Fruit fly (Drosophila melanogaster): ENCODE results near the gene CG15741.

The CG15741 gene

dm6 chrX:11828336-11829007 lies 9.4 kb downstream of the CG15741 start:
- TF ChIP-seq Mio (GFP tag; optimal IDR thresholded peaks at IDR 0.05) (no peak), usp (GFP tag; optimal IDR thresholded peaks at IDR 0.05) (no peak), Vsx2 (GFP tag; optimal IDR thresholded peaks at IDR 0.05; ENCODE audit: partially characterized antibody) (no peak), Hr78 (GFP tag; optimal IDR thresholded peaks at IDR 0.05) (no peak), Abd-B (GFP tag; optimal IDR thresholded peaks at IDR 0.05) (no peak), N (GFP tag; optimal IDR thresholded peaks at IDR 0.05) (no peak), Dfd (GFP tag; optimal IDR thresholded peaks at IDR 0.05) (no peak), dmrt93B (GFP tag; optimal IDR thresholded peaks at IDR 0.05) (no peak), Hr83 (GFP tag; optimal IDR thresholded peaks at IDR 0.05; ENCODE audit: poor library complexity, severe bottlenecking) (no peak), jim (GFP tag; optimal IDR thresholded peaks at IDR 0.05) (no peak), br (GFP tag; optimal IDR thresholded peaks at IDR 0.05) (no peak), psq (GFP tag; optimal IDR thresholded peaks at IDR 0.05) (no peak), h (GFP tag; optimal IDR thresholded peaks at IDR 0.05) (no peak), dl (GFP tag; optimal IDR thresholded peaks at IDR 0.05; ENCODE audit: insufficient read depth in 1 of 2, partially characterized antibody in 2 of 2) (no peak), CG9705 (GFP tag; optimal IDR thresholded peaks at IDR 0.05) (no peak), sv (GFP tag; optimal IDR thresholded peaks at IDR 0.05) (no peak), ey (GFP tag; optimal IDR thresholded peaks at IDR 0.05) (no peak), Hnf4 (GFP tag; optimal IDR thresholded peaks at IDR 0.05) (no peak), tai (GFP tag; optimal IDR thresholded peaks at IDR 0.05) (no peak), sage (GFP tag; optimal IDR thresholded peaks at IDR 0.05) (no peak)

dm6 chrX:11823003-11823402 lies 14.8 kb downstream of the CG15741 start:
- TF ChIP-seq Dfd (GFP tag; optimal IDR thresholded peaks at IDR 0.05) = no peak
- no peak for TF ChIP-seq pan (optimal IDR thresholded peaks at IDR 0.05)
- TF ChIP-seq br (GFP tag; optimal IDR thresholded peaks at IDR 0.05) = peak; percentile 34
- no peak for TF ChIP-seq dl (GFP tag; optimal IDR thresholded peaks at IDR 0.05; ENCODE audit: insufficient read depth in 1 of 2, partially characterized antibody in 2 of 2)
- no peak for TF ChIP-seq Hr83 (GFP tag; optimal IDR thresholded peaks at IDR 0.05; ENCODE audit: poor library complexity, severe bottlenecking)
- no peak for TF ChIP-seq woc (GFP tag; optimal IDR thresholded peaks at IDR 0.05)
- no peak for TF ChIP-seq CrebA (GFP tag; optimal IDR thresholded peaks at IDR 0.05; ENCODE audit: borderline replicate concordance)
- TF ChIP-seq rgr (GFP tag; optimal IDR thresholded peaks at IDR 0.05) = peak; percentile 7
- no peak for TF ChIP-seq foxo (GFP tag; optimal IDR thresholded peaks at IDR 0.05)
- TF ChIP-seq Sp1 (GFP tag; optimal IDR thresholded peaks at IDR 0.05) = peak; percentile 37
- TF ChIP-seq Mio (GFP tag; optimal IDR thresholded peaks at IDR 0.05) = no peak
- no peak for TF ChIP-seq Myc (optimal IDR thresholded peaks at IDR 0.05)
- peak; percentile 65 for TF ChIP-seq Dif (GFP tag; optimal IDR thresholded peaks at IDR 0.05; ENCODE audit: partially characterized antibody)
- TF ChIP-seq HLH106 (tag; optimal IDR thresholded peaks at IDR 0.05) = peak; percentile 12
- no peak for TF ChIP-seq brk (GFP tag; optimal IDR thresholded peaks at IDR 0.05)
- no peak for TF ChIP-seq psq (GFP tag; optimal IDR thresholded peaks at IDR 0.05)
- peak; percentile 6 for TF ChIP-seq h (GFP tag; optimal IDR thresholded peaks at IDR 0.05)

dm6 chrX:11821946-11822345 lies 15.9 kb downstream of the CG15741 start:
- TF ChIP-seq rgr (GFP tag; optimal IDR thresholded peaks at IDR 0.05) = peak; percentile 5
- TF ChIP-seq N (GFP tag; optimal IDR thresholded peaks at IDR 0.05) = no peak
- no peak for TF ChIP-seq Jra (GFP tag; optimal IDR thresholded peaks at IDR 0.05)
- TF ChIP-seq HLH106 (tag; optimal IDR thresholded peaks at IDR 0.05) = peak; percentile 19
- TF ChIP-seq foxo (GFP tag; optimal IDR thresholded peaks at IDR 0.05) = peak in 1 of 2 experiments; percentile 17

- TF ChIP-seq CG32264 (GFP tag; optimal IDR thresholded peaks at IDR 0.05) = no peak
- peak; percentile 44 for TF ChIP-seq br (GFP tag; optimal IDR thresholded peaks at IDR 0.05)
- TF ChIP-seq ey (GFP tag; optimal IDR thresholded peaks at IDR 0.05) = peak; percentile 71
- TF ChIP-seq fru (GFP tag; optimal IDR thresholded peaks at IDR 0.05) = peak; percentile 68
- TF ChIP-seq Vsx2 (GFP tag; optimal IDR thresholded peaks at IDR 0.05; ENCODE audit: partially characterized antibody) = no peak
- peak; percentile 37 for TF ChIP-seq Hnf4 (GFP tag; optimal IDR thresholded peaks at IDR 0.05)
- TF ChIP-seq rgr (GFP tag; optimal IDR thresholded peaks at IDR 0.05) = peak; percentile 65
- peak in 1 of 2 experiments; percentile 71 for TF ChIP-seq foxo (GFP tag; optimal IDR thresholded peaks at IDR 0.05)
- TF ChIP-seq Rel (GFP tag; optimal IDR thresholded peaks at IDR 0.05) = no peak
- TF ChIP-seq Rel (tag; optimal IDR thresholded peaks at IDR 0.05) = no peak
- peak; percentile 53 for TF ChIP-seq OdsH (GFP tag; optimal IDR thresholded peaks at IDR 0.05)
- TF ChIP-seq CG9705 (GFP tag; optimal IDR thresholded peaks at IDR 0.05) = peak; percentile 16
- no peak for TF ChIP-seq dl (GFP tag; optimal IDR thresholded peaks at IDR 0.05; ENCODE audit: insufficient read depth in 1 of 2, partially characterized antibody in 2 of 2)
- TF ChIP-seq usp (GFP tag; optimal IDR thresholded peaks at IDR 0.05) = no peak
- peak; percentile 68 for TF ChIP-seq woc (GFP tag; optimal IDR thresholded peaks at IDR 0.05)
- no peak for TF ChIP-seq lola (GFP tag; optimal IDR thresholded peaks at IDR 0.05)
- TF ChIP-seq HLH106 (tag; optimal IDR thresholded peaks at IDR 0.05) = peak; percentile 62
- peak; percentile 25 for TF ChIP-seq Sp1 (GFP tag; optimal IDR thresholded peaks at IDR 0.05)
- peak; percentile 15 for TF ChIP-seq psq (GFP tag; optimal IDR thresholded peaks at IDR 0.05)
- TF ChIP-seq dmrt93B (GFP tag; optimal IDR thresholded peaks at IDR 0.05) = peak; percentile 42
- TF ChIP-seq h (GFP tag; optimal IDR thresholded peaks at IDR 0.05) = peak; percentile 68
- TF ChIP-seq dsf (GFP tag; optimal IDR thresholded peaks at IDR 0.05; ENCODE audit: borderline replicate concordance) = no peak
These were observed 17.3 kb downstream of the CG15741 start for dm6 chrX:11820284-11821075.

All from whole organism, wandering third instar larva.